Fruit fly (Drosophila melanogaster) whole organism, wandering third instar larva: ENCODE measurements around the gene Vha36-3.

Experiments used
- Abd-B ChIP-seq: fragments of >200 bp; optimal IDR thresholded peaks from 2 replicates; lab custom pipeline; 2017; ENCODE audit warnings: missing biosample characterization, missing genetic modification characterization
- CG32264 ChIP-seq: fragments of 200-800 bp; sonication (Bioruptor generic); optimal IDR thresholded peaks from 2 replicates; lab custom pipeline; 2016; ENCODE audit warnings: missing biosample characterization, missing genetic modification characterization
- CG9705 ChIP-seq: fragments of 200-800 bp; sonication (Bioruptor generic); optimal IDR thresholded peaks from 2 replicates; lab custom pipeline; 2018; ENCODE audit warnings: missing biosample characterization, mild to moderate bottlenecking, missing genetic modification characterization
- CrebA ChIP-seq: fragments of 200-800 bp; sonication (Bioruptor generic); optimal IDR thresholded peaks from 2 replicates; lab custom pipeline; 2016; ENCODE audit warnings: missing biosample characterization, mild to moderate bottlenecking, missing genetic modification characterization, borderline replicate concordance
- Dfd ChIP-seq: fragments of >200 bp; optimal IDR thresholded peaks from 2 replicates; lab custom pipeline; 2017; ENCODE audit warnings: missing biosample characterization, missing genetic modification characterization
- Dif ChIP-seq: fragments of 200-275, 200-300 bp; sonication (Bioruptor generic); optimal IDR thresholded peaks from 2 replicates; lab custom pipeline; 2018; ENCODE audit warnings: missing biosample characterization, missing genetic modification characterization; ENCODE audit not compliant: partially characterized antibody
- GATAd ChIP-seq: sonication (Bioruptor generic); optimal IDR thresholded peaks from 2 replicates; lab custom pipeline; 2016; ENCODE audit warnings: missing biosample characterization, missing genetic modification characterization
- HLH106 ChIP-seq: fragments of 200-800 bp; optimal IDR thresholded peaks from 3 replicates; lab custom pipeline; 2019; ENCODE audit warnings: missing biosample characterization, mild to moderate bottlenecking, missing genetic modification characterization, moderate library complexity
- Hnf4 ChIP-seq: fragments of 200-800 bp; sonication (Bioruptor generic); optimal IDR thresholded peaks from 2 replicates; lab custom pipeline; 2016; ENCODE audit warnings: missing biosample characterization, mild to moderate bottlenecking, missing genetic modification characterization
- Hr78 ChIP-seq: fragments of >200 bp; optimal IDR thresholded peaks from 2 replicates; lab custom pipeline; 2017; ENCODE audit warnings: missing biosample characterization, missing genetic modification characterization
- Hr83 ChIP-seq: fragments of 200-300 bp; sonication (Bioruptor generic); optimal IDR thresholded peaks from 2 replicates; lab custom pipeline; 2016; ENCODE audit warnings: missing biosample characterization, mild to moderate bottlenecking, missing genetic modification characterization, moderate library complexity; ENCODE audit not compliant: poor library complexity, severe bottlenecking
- Jra ChIP-seq: sonication (Bioruptor generic); optimal IDR thresholded peaks from 2 replicates; lab custom pipeline; 2016; ENCODE audit warnings: missing biosample characterization, missing genetic modification characterization
- Mio ChIP-seq: sonication (Bioruptor generic); optimal IDR thresholded peaks from 2 replicates; lab custom pipeline; 2016; ENCODE audit warnings: missing biosample characterization, missing genetic modification characterization
- Myc ChIP-seq: fragments of >200 bp; optimal IDR thresholded peaks from 2 replicates; lab custom pipeline; 2017
- N ChIP-seq: fragments of >200 bp; optimal IDR thresholded peaks from 2 replicates; lab custom pipeline; 2018; ENCODE audit warnings: missing biosample characterization, missing external identifiers, missing genetic modification characterization
- OdsH ChIP-seq: fragments of 200-800 bp; sonication (Bioruptor generic); optimal IDR thresholded peaks from 2 replicates; lab custom pipeline; 2016; ENCODE audit warnings: missing biosample characterization, mild to moderate bottlenecking, missing genetic modification characterization
- Rel ChIP-seq, 2 experiments: fragments of 200-800 bp; sonication (Bioruptor generic) in 1 of 2; optimal IDR thresholded peaks; 2 replicates in 1 of 2; 3 replicates in 1 of 2; lab custom pipeline; 2016 to 2019; ENCODE audit warnings: mild to moderate bottlenecking in 2 of 2, missing biosample characterization in 2 of 2, missing genetic modification characterization in 2 of 2, moderate library complexity in 1 of 2
- Sp1 ChIP-seq: fragments of 200-800 bp; sonication (Bioruptor generic); optimal IDR thresholded peaks from 3 replicates; lab custom pipeline; 2019; ENCODE audit warnings: missing biosample characterization, mild to moderate bottlenecking, missing genetic modification characterization, moderate library complexity
- Vsx2 ChIP-seq: fragments of 200-300, 225-300 bp; sonication (Bioruptor generic); optimal IDR thresholded peaks from 2 replicates; lab custom pipeline; 2018; ENCODE audit warnings: missing biosample characterization, missing genetic modification characterization; ENCODE audit not compliant: partially characterized antibody
- br ChIP-seq: fragments of 200-800 bp; sonication (Bioruptor generic); optimal IDR thresholded peaks from 2 replicates; lab custom pipeline; 2016; ENCODE audit warnings: missing biosample characterization, missing genetic modification characterization
- brk ChIP-seq: fragments of 200-800 bp; sonication (Bioruptor generic); optimal IDR thresholded peaks from 2 replicates; lab custom pipeline; 2016; ENCODE audit warnings: missing biosample characterization, mild to moderate bottlenecking, missing genetic modification characterization
- dl ChIP-seq, 2 experiments: fragments of 175-275, 200-275 bp in 1 of 2; fragments of 200-275 bp in 1 of 2; sonication (Bioruptor generic); optimal IDR thresholded peaks; lab custom pipeline; 2018; ENCODE audit warnings: mild to moderate bottlenecking in 2 of 2, missing biosample characterization in 2 of 2, missing genetic modification characterization in 2 of 2, moderate library complexity in 2 of 2; ENCODE audit not compliant: partially characterized antibody in 2 of 2, insufficient read depth in 1 of 2
- dmrt93B ChIP-seq: fragments of 200-800 bp; sonication (Bioruptor generic); optimal IDR thresholded peaks from 2 replicates; lab custom pipeline; 2018; ENCODE audit warnings: missing biosample characterization, mild to moderate bottlenecking, missing genetic modification characterization
- dsf ChIP-seq: sonication (Bioruptor generic); optimal IDR thresholded peaks from 2 replicates; lab custom pipeline; 2016; ENCODE audit warnings: missing biosample characterization, missing genetic modification characterization, borderline replicate concordance
- ey ChIP-seq: fragments of 200-800 bp; sonication (Bioruptor generic); optimal IDR thresholded peaks from 2 replicates; lab custom pipeline; 2016; ENCODE audit warnings: missing biosample characterization, missing genetic modification characterization
- foxo ChIP-seq, 2 experiments: fragments of 200-800 bp; sonication (Bioruptor generic); optimal IDR thresholded peaks; 2 replicates in 1 of 2; 3 replicates in 1 of 2; lab custom pipeline; 2016 to 2017; ENCODE audit warnings: missing biosample characterization in 2 of 2, missing genetic modification characterization in 2 of 2
- fru ChIP-seq: fragments of 200-800 bp; sonication (Bioruptor generic); optimal IDR thresholded peaks from 3 replicates; lab custom pipeline; 2016; ENCODE audit warnings: missing biosample characterization, mild to moderate bottlenecking, missing genetic modification characterization
- h ChIP-seq: fragments of 200-800 bp; sonication (Bioruptor generic); optimal IDR thresholded peaks from 3 replicates; lab custom pipeline; 2016; ENCODE audit warnings: missing biosample characterization, mild to moderate bottlenecking, missing genetic modification characterization
- jim ChIP-seq: fragments of 175-275, 200-325 bp; sonication (Bioruptor generic); optimal IDR thresholded peaks from 2 replicates; lab custom pipeline; 2016; ENCODE audit warnings: missing biosample characterization, mild to moderate bottlenecking, missing genetic modification characterization
- lola ChIP-seq: fragments of >200 bp; optimal IDR thresholded peaks from 2 replicates; lab custom pipeline; 2017; ENCODE audit warnings: missing biosample characterization, missing genetic modification characterization
- pan ChIP-seq: fragments of >200 bp; optimal IDR thresholded peaks from 2 replicates; lab custom pipeline; 2017
- psq ChIP-seq: fragments of 200-800 bp; sonication (Bioruptor generic); optimal IDR thresholded peaks from 3 replicates; lab custom pipeline; 2017; ENCODE audit warnings: missing biosample characterization, mild to moderate bottlenecking, missing genetic modification characterization, moderate library complexity
- rgr ChIP-seq: fragments of 200-800 bp; sonication (Bioruptor generic); optimal IDR thresholded peaks from 3 replicates; lab custom pipeline; 2016; ENCODE audit warnings: missing biosample characterization, mild to moderate bottlenecking, missing genetic modification characterization
- sage ChIP-seq: fragments of 200-800 bp; sonication (Bioruptor generic); optimal IDR thresholded peaks from 2 replicates; lab custom pipeline; 2016; ENCODE audit warnings: missing biosample characterization, mild to moderate bottlenecking, missing genetic modification characterization
- sv ChIP-seq: fragments of 200-800 bp; sonication (Bioruptor generic); optimal IDR thresholded peaks from 3 replicates; lab custom pipeline; 2016; ENCODE audit warnings: missing biosample characterization, missing genetic modification characterization
- tai ChIP-seq: sonication (Bioruptor generic); optimal IDR thresholded peaks from 2 replicates; lab custom pipeline; 2016; ENCODE audit warnings: missing biosample characterization, missing genetic modification characterization
- usp ChIP-seq: fragments of >200 bp; optimal IDR thresholded peaks from 2 replicates; lab custom pipeline; 2017; ENCODE audit warnings: missing biosample characterization, missing genetic modification characterization
- woc ChIP-seq: sonication (Bioruptor generic); optimal IDR thresholded peaks from 2 replicates; lab custom pipeline; 2016; ENCODE audit warnings: missing biosample characterization, mild to moderate bottlenecking, missing genetic modification characterization

The Vha36-3 gene

DNA sequence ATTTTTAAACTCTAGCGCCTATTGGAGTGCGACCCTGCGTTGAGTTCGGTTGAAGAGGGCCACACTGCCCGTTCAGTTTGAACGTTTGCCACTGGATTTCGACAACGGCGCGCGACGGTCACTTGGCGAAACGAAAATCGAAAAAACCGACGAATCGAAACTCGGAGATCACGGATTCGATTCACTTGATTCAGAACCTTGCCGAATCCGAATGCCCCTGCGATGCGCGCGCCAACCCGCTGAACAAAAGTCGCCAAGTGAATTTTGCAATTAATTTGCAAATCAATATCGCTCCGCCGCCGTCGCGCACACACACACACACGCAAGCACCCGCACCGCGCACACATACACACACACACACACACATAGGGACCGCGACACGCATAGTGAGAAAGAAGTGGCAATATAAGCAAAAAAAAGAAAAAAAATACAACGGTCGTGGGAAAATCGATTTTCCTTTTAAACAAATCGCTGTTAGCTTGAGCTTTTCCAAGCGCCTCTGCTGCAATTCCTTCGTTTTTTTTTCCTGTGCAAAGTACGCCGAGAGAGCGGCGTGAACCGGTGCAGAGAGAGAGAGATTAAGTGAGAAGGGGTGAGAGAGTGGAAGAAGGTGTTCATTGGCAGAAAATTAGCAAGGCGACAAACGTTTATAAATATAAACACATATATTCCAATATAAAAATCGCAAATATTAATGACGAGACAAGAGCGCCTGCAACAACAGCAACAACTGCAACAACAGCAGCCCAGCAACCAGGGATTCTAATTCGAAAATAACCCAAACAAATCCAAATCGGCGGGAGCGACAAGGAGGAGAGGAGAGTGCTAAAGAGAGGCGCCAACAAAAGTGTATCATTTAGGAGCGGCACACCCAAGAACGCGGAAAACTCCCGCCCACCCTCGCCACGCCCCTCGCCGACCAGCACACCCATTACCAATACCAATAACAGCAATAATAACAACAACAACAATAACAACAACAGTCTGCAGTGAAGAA lies 8.4 kb upstream of the Vha36-3 start, which contains the start of gene egh:
Gene egh, plus strand, starts transcription at position 89 of the 997 bp plus-strand sequence.
- TF ChIP-seq sage (GFP tag; lab: Kevin White, UChicago) (peak; percentile 53), Dfd (GFP tag; lab: Kevin White, UChicago) (peak; percentile 95), OdsH (GFP tag; lab: Kevin White, UChicago) (peak; percentile 46), Dif (GFP tag; lab: Kevin White, UChicago) (peak; percentile 39), Hnf4 (GFP tag; lab: Kevin White, UChicago) (peak; percentile 58), usp (GFP tag; lab: Kevin White, UChicago) (no peak), N (GFP tag; lab: Kevin White, UChicago) (no peak), Jra (GFP tag; lab: Kevin White, UChicago) (no peak), dsf (GFP tag; lab: Kevin White, UChicago) (no peak), Vsx2 (GFP tag; lab: Kevin White, UChicago) (no peak), CrebA (no peak), Sp1 (peak; percentile 52), dmrt93B (GFP tag; lab: Kevin White, UChicago) (no peak), woc (GFP tag; lab: Kevin White, UChicago) (no peak), Hr78 (GFP tag; lab: Kevin White, UChicago) (no peak), foxo (GFP tag; optimal IDR thresholded peaks at IDR 0.05; lab: Kevin White, UChicago) (peak; percentile 31 to 75), Myc (lab: Kevin White, UChicago) (no peak), pan (lab: Kevin White, UChicago) (no peak), psq (GFP tag; lab: Kevin White, UChicago) (peak; percentile 58), h (GFP tag; lab: Kevin White, UChicago) (peak; percentile 77), tai (GFP tag; lab: Kevin White, UChicago) (no peak), jim (GFP tag; lab: Kevin White, UChicago) (no peak), HLH106 (tag; lab: Kevin White, UChicago) (no peak), GATAd (GFP tag; lab: Kevin White, UChicago) (no peak), dl (GFP tag; optimal IDR thresholded peaks at IDR 0.05; lab: Kevin White, UChicago; ENCODE audit: insufficient read depth in 1 of 2, partially characterized antibody in 2 of 2) (peak in 1 of 2 experiments; percentile 3), Mio (GFP tag; lab: Kevin White, UChicago) (no peak), rgr (GFP tag; lab: Kevin White, UChicago) (peak; percentile 74), Abd-B (GFP tag; lab: Kevin White, UChicago) (no peak), sv (GFP tag; lab: Kevin White, UChicago) (no peak), fru (GFP tag; lab: Kevin White, UChicago) (peak; percentile 82), Hr83 (GFP tag; lab: Kevin White, UChicago) (no peak), CG9705 (GFP tag; lab: Kevin White, UChicago) (no peak), CG32264 (peak; percentile 62), Rel (GFP tag; optimal IDR thresholded peaks at IDR 0.05; lab: Kevin White, UChicago) (no peak), Rel (tag; optimal IDR thresholded peaks at IDR 0.05; lab: Kevin White, UChicago) (peak; percentile 75), lola (GFP tag; lab: Kevin White, UChicago) (no peak), br (GFP tag; lab: Kevin White, UChicago) (peak; percentile 66), brk (GFP tag; lab: Kevin White, UChicago) (no peak), ey (peak; percentile 82)

dm6 chrX:2585716-2586082 lies 5.3 kb upstream of the Vha36-3 start, which contains the start of gene wds:
Gene wds (plus strand): TSS chrX:2585980.
- TF ChIP-seq Mio (GFP tag; lab: Kevin White, UChicago) (no peak), Rel (GFP tag; optimal IDR thresholded peaks at IDR 0.05; lab: Kevin White, UChicago) (no peak), Rel (tag; optimal IDR thresholded peaks at IDR 0.05; lab: Kevin White, UChicago) (no peak), Jra (GFP tag; lab: Kevin White, UChicago) (no peak), Sp1 (no peak), brk (GFP tag; lab: Kevin White, UChicago) (no peak), jim (GFP tag; lab: Kevin White, UChicago) (no peak), rgr (GFP tag; lab: Kevin White, UChicago) (no peak)
- TF ChIP-seq, all 38 proteins: peak for 0
